Fruit fly (Drosophila melanogaster): ENCODE results near the gene sni.
A peak's percentile ranks its signal among the peaks of the same experiment; 100 is the strongest.

Gene sni

DNA sequence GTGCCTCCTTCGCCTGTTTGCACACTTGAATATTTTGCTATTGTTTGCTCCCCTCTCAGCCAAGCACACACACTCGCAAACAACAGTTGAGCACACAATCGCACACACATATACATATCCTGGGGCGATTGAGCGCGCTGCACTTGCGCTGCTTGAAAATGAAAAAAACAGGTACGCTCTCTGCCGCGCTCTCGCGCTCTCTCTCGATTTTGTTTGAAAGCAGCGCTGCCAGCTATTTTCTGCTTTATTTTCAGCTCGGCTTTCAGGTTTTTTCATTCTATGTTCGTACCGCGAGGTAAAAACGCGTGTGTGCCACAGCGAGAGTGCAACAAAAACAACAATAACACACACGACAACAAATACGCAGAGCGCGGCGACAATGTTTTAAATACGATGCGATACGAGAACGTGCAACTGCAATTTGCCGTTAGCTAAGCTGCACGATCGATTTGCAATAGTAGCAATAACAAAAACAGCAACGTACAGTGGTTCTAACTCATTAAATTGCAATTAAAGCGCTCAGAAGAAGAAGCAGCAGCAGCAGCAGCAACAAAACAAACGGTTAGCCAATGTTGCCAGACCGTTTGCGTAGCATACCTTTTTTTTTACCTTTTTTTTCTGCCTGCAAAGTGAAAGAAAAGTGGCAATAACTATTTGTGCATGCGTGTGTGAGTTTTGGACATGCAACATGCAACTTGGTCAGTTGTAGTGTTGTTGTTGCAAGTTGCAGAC, 27.8 kb downstream of the sni start:
- TF ChIP-seq br (GFP tag; optimal IDR thresholded peaks at IDR 0.05), result no peak
- no peak for TF ChIP-seq CrebA (GFP tag; optimal IDR thresholded peaks at IDR 0.05; ENCODE audit: borderline replicate concordance)
- no peak for TF ChIP-seq sv (GFP tag; optimal IDR thresholded peaks at IDR 0.05)
- no peak for TF ChIP-seq h (GFP tag; optimal IDR thresholded peaks at IDR 0.05)
- TF ChIP-seq Jra (GFP tag; optimal IDR thresholded peaks at IDR 0.05), result no peak
- TF ChIP-seq Hr78 (GFP tag; optimal IDR thresholded peaks at IDR 0.05), result no peak
- TF ChIP-seq Sp1 (GFP tag; optimal IDR thresholded peaks at IDR 0.05), result no peak
- TF ChIP-seq dmrt93B (GFP tag; optimal IDR thresholded peaks at IDR 0.05), result no peak
- no peak for TF ChIP-seq brk (GFP tag; optimal IDR thresholded peaks at IDR 0.05)
- TF ChIP-seq Dif (GFP tag; optimal IDR thresholded peaks at IDR 0.05; ENCODE audit: partially characterized antibody), result peak; percentile 58
- TF ChIP-seq dsf (GFP tag; optimal IDR thresholded peaks at IDR 0.05; ENCODE audit: borderline replicate concordance), result no peak
- no peak for TF ChIP-seq CG9705 (GFP tag; optimal IDR thresholded peaks at IDR 0.05)
- no peak for TF ChIP-seq Vsx2 (GFP tag; optimal IDR thresholded peaks at IDR 0.05; ENCODE audit: partially characterized antibody)
- TF ChIP-seq Dfd (GFP tag; optimal IDR thresholded peaks at IDR 0.05), result peak; percentile 27
- TF ChIP-seq HLH106 (tag; optimal IDR thresholded peaks at IDR 0.05), result no peak
- TF ChIP-seq tai (GFP tag; optimal IDR thresholded peaks at IDR 0.05), result no peak
- no peak for TF ChIP-seq Abd-B (GFP tag; optimal IDR thresholded peaks at IDR 0.05)

- TF ChIP-seq HLH106 (tag; optimal IDR thresholded peaks at IDR 0.05) (peak; percentile 31), psq (GFP tag; optimal IDR thresholded peaks at IDR 0.05) (peak; percentile 44), br (GFP tag; optimal IDR thresholded peaks at IDR 0.05) (no peak), foxo (GFP tag; optimal IDR thresholded peaks at IDR 0.05) (peak in 1 of 2 experiments; percentile 32), CrebA (GFP tag; optimal IDR thresholded peaks at IDR 0.05; ENCODE audit: borderline replicate concordance) (peak; percentile 6), OdsH (GFP tag; optimal IDR thresholded peaks at IDR 0.05) (peak; percentile 33), ey (GFP tag; optimal IDR thresholded peaks at IDR 0.05) (peak; percentile 11), Jra (GFP tag; optimal IDR thresholded peaks at IDR 0.05) (peak; percentile 30), rgr (GFP tag; optimal IDR thresholded peaks at IDR 0.05) (peak; percentile 11), dl (GFP tag; optimal IDR thresholded peaks at IDR 0.05; ENCODE audit: insufficient read depth in 1 of 2, partially characterized antibody in 2 of 2) (peak in 1 of 2 experiments; percentile 48), lola (GFP tag; optimal IDR thresholded peaks at IDR 0.05) (no peak)
Observed at dm6 chrX:8215094-8215854, 28.5 kb downstream of the sni start.

DNA sequence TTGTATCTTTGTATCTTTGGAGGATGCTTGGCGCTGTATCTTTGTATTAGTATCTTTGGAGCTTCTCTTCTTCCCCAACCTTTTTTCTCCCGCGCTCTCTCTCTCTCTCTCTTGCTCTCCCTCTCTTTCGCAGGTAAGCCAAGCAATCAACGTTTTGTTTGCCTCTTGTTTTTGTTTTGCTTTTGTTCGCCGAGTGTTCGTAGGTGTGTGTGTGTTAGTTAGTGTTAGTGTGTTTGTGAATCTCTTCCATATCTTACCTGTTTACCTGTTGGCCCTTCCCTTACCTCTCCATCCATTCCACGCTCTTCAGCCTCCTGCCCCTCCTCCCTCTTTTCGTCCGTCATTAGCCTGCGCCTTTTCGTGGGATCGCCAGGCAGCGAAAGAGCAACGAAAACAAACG, 29.8 kb downstream of the sni start:
- no peak for TF ChIP-seq Sp1 (GFP tag; optimal IDR thresholded peaks at IDR 0.05)
- peak; percentile 53 for TF ChIP-seq Dif (GFP tag; optimal IDR thresholded peaks at IDR 0.05; ENCODE audit: partially characterized antibody)
- TF ChIP-seq dl (GFP tag; optimal IDR thresholded peaks at IDR 0.05; ENCODE audit: insufficient read depth in 1 of 2, partially characterized antibody in 2 of 2), result peak in 1 of 2 experiments; percentile 66
- peak; percentile 92 for TF ChIP-seq psq (GFP tag; optimal IDR thresholded peaks at IDR 0.05)
- TF ChIP-seq Vsx2 (GFP tag; optimal IDR thresholded peaks at IDR 0.05; ENCODE audit: partially characterized antibody), result peak; percentile 77
- TF ChIP-seq br (GFP tag; optimal IDR thresholded peaks at IDR 0.05), result peak; percentile 28
- no peak for TF ChIP-seq sage (GFP tag; optimal IDR thresholded peaks at IDR 0.05)
- peak; percentile 51 for TF ChIP-seq Rel (GFP tag; optimal IDR thresholded peaks at IDR 0.05)
- TF ChIP-seq Rel (tag; optimal IDR thresholded peaks at IDR 0.05), result no peak
- no peak for TF ChIP-seq lola (GFP tag; optimal IDR thresholded peaks at IDR 0.05)
- no peak for TF ChIP-seq OdsH (GFP tag; optimal IDR thresholded peaks at IDR 0.05)
- TF ChIP-seq CG32264 (GFP tag; optimal IDR thresholded peaks at IDR 0.05), result no peak
- no peak for TF ChIP-seq h (GFP tag; optimal IDR thresholded peaks at IDR 0.05)

DNA sequence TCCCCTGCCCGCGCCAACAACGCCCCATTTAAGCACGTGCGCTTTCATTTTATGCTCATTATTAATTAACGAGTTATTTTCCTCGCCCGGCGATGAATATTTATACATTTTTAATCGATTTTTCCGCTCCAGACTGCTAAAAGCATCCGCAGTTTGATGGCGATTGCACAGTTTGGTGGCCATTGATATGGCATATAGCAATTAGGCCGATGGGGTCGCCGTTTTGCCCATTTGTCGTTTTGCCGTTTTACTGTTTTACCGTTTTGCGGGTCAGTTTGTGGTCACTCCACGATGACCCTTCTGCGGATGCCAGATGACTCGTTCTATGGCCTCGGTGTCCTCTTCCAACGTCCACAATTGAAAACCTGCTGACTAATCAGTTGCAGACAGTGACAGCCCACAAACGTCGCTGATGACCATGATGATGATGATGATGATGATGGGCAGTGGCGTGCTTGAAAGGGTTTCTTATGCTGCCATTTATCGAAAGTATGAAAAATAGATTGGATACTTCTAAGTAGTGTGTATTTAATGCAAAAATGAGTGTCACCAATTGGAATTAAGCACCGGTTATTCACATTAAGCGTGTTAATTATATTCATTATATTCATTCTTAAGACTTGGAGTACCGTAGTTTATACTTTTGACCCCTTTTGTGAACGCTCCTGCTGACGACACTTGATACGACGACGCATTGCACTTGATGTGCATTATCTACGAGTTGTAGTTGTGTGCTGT, 31.9 kb downstream of the sni start:
- TF ChIP-seq pan (optimal IDR thresholded peaks at IDR 0.05) (no peak), br (GFP tag; optimal IDR thresholded peaks at IDR 0.05) (no peak), brk (GFP tag; optimal IDR thresholded peaks at IDR 0.05) (no peak), sage (GFP tag; optimal IDR thresholded peaks at IDR 0.05) (no peak), tai (GFP tag; optimal IDR thresholded peaks at IDR 0.05) (no peak), Hr78 (GFP tag; optimal IDR thresholded peaks at IDR 0.05) (no peak), rgr (GFP tag; optimal IDR thresholded peaks at IDR 0.05) (no peak), Hr83 (GFP tag; optimal IDR thresholded peaks at IDR 0.05; ENCODE audit: poor library complexity, severe bottlenecking) (no peak), Dif (GFP tag; optimal IDR thresholded peaks at IDR 0.05; ENCODE audit: partially characterized antibody) (no peak), dmrt93B (GFP tag; optimal IDR thresholded peaks at IDR 0.05) (no peak), psq (GFP tag; optimal IDR thresholded peaks at IDR 0.05) (no peak)
